Worm (Caenorhabditis elegans) whole organism, late embryonic: ENCODE data around the gene nlp-18.

ENCODE experiments used
- C08G9.2 ChIP-seq: sonication (generic microtip); optimal IDR thresholded peaks from 2 replicates; lab custom pipeline; 2016; ENCODE audit warnings: mild to moderate bottlenecking, missing genetic modification characterization, moderate library complexity, missing compliant biosample characterization
- ceh-24 ChIP-seq: sonication (generic microtip); optimal IDR thresholded peaks from 2 replicates; lab custom pipeline; 2016; ENCODE audit warnings: mild to moderate bottlenecking, missing genetic modification characterization, missing compliant biosample characterization
- ceh-45 ChIP-seq: fragments of 200-800 bp; sonication (Bioruptor generic); IDR thresholded peaks from 2 replicates; pipeline ENCODE4 v1.3.6; 2022; ENCODE audit warnings: missing genetic modification reagents, missing genetic modification characterization, missing compliant biosample characterization
- ceh-6 ChIP-seq: fragments of 200-800 bp; sonication (Bioruptor generic); optimal IDR thresholded peaks from 2 replicates; lab custom pipeline; 2018; ENCODE audit warnings: mild to moderate bottlenecking, missing genetic modification characterization, missing compliant biosample characterization
- elt-2 ChIP-seq: sonication (generic microtip); optimal IDR thresholded peaks from 2 replicates; lab custom pipeline; 2016; ENCODE audit warnings: missing genetic modification reagents, missing genetic modification characterization, missing compliant biosample characterization
- eyg-1 ChIP-seq: sonication (generic microtip); optimal IDR thresholded peaks from 2 replicates; lab custom pipeline; 2016; ENCODE audit warnings: missing genotype, missing genetic modification characterization, missing compliant biosample characterization
- fkh-10 ChIP-seq: fragments of 150-350 bp; optimal IDR thresholded peaks from 2 replicates; lab custom pipeline; 2014; ENCODE audit warnings: missing biosample characterization, missing genetic modification reagents, missing genetic modification characterization
- fkh-6 ChIP-seq: sonication (generic microtip); optimal IDR thresholded peaks from 2 replicates; lab custom pipeline; 2016; ENCODE audit warnings: missing genetic modification characterization, missing compliant biosample characterization
- hlh-6 ChIP-seq: sonication (generic microtip); optimal IDR thresholded peaks from 2 replicates; lab custom pipeline; 2016; ENCODE audit warnings: missing genotype, missing genetic modification characterization, missing compliant biosample characterization
- nhr-11 ChIP-seq: fragments of 150-350 bp; optimal IDR thresholded peaks from 2 replicates; lab custom pipeline; 2014; ENCODE audit warnings: missing biosample characterization, missing genetic modification characterization
- nhr-232 ChIP-seq: sonication (generic microtip); optimal IDR thresholded peaks from 2 replicates; lab custom pipeline; 2016; ENCODE audit warnings: missing genetic modification characterization, missing compliant biosample characterization
- pha-4 ChIP-seq: fragments of 150-350 bp; optimal IDR thresholded peaks from 2 replicates; lab custom pipeline; 2018; ENCODE audit warnings: missing biosample characterization, missing genetic modification reagents, missing genetic modification characterization
- tbx-7 ChIP-seq: sonication (generic microtip); optimal IDR thresholded peaks from 2 replicates; lab custom pipeline; 2016; ENCODE audit warnings: missing genotype, missing genetic modification characterization, missing compliant biosample characterization
- unc-86 ChIP-seq: sonication (generic microtip); optimal IDR thresholded peaks from 2 replicates; lab custom pipeline; 2016; ENCODE audit warnings: missing genetic modification characterization, missing compliant biosample characterization

- no peak for TF ChIP-seq hlh-6 (tag; lab: Kevin White, UChicago)
- no peak for TF ChIP-seq ceh-6
- no peak for TF ChIP-seq pha-4 (tag; lab: Kevin White, UChicago)
- no peak for TF ChIP-seq fkh-10 (GFP tag; lab: Kevin White, UChicago)
- no peak for TF ChIP-seq ceh-24
- no peak for TF ChIP-seq fkh-6 (tag; lab: Kevin White, UChicago)
- TF ChIP-seq nhr-232 (tag; lab: Kevin White, UChicago): no peak
- no peak for TF ChIP-seq eyg-1 (tag; lab: Kevin White, UChicago)
- TF ChIP-seq elt-2 (tag; lab: Kevin White, UChicago): no peak
- no peak for TF ChIP-seq C08G9.2 (tag; lab: Kevin White, UChicago)
- no peak for TF ChIP-seq nhr-11 (tag; lab: Kevin White, UChicago)
- no peak for TF ChIP-seq tbx-7 (tag; lab: Kevin White, UChicago)
- no peak for TF ChIP-seq ceh-45 (GFP tag; lab: Robert Waterston, UW)
- TF ChIP-seq unc-86: no peak
Measured at ce11 chrII:10993607-10994229, 36.5 kb downstream of the nlp-18 start.
